Worm (Caenorhabditis elegans): Measurements from ENCODE around the gene F16B4.7.

F16B4.7 gene

DNA sequence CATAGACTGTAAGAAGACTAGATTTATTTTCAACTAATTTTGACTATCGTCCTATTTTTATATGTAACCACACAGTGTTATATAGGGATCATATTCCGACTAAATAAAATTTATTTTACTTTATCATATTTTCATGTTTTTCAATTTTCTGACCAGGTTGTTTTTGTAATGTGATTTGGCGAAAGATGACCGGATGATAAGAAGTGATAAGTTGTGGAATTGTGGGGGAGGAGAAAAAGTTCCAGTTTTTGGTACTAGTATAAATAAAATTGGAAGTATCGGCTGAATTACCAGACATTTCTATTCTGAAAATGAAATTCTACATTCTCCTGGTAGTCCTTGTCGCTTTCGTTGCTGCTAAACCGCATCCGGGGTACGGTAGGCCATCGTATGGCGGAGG, at the start of gene F16B4.7:
Gene F16B4.7, plus strand, starts transcription at position 301 of the 400 bp plus-strand sequence.
- TF ChIP-seq W03F9.2 (tag; optimal IDR thresholded peaks at IDR 0.05) (no peak), dao-5 (tag; optimal IDR thresholded peaks at IDR 0.05) (no peak), him-1 (tag; optimal IDR thresholded peaks at IDR 0.05) (no peak)

DNA sequence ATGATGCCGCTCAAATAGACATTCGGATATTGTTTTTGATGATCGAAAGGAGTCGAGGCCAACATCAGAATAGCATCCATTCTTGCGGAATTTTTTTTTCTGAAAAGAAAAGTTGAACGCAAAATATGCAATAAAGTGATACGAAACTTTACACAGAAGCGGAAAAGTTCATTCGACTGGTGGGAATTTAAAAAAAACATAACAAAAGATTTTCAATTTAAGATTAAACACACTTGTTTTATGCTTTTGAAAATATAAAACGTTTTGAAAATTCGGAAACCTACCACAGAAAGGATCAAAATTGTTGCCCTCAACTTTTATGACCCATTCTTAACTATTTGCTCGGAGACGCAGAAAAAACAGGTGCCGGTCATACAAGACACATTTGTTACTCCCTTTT, 48.5 kb upstream of the F16B4.7 start, which contains the start of gene K02H11.9:
Gene K02H11.9, minus strand, starts transcription at position 101 of the 400 bp plus-strand sequence.
- TF ChIP-seq him-1 (tag; optimal IDR thresholded peaks at IDR 0.05) (no peak), dao-5 (tag; optimal IDR thresholded peaks at IDR 0.05) (no peak), W03F9.2 (tag; optimal IDR thresholded peaks at IDR 0.05) (no peak)

DNA sequence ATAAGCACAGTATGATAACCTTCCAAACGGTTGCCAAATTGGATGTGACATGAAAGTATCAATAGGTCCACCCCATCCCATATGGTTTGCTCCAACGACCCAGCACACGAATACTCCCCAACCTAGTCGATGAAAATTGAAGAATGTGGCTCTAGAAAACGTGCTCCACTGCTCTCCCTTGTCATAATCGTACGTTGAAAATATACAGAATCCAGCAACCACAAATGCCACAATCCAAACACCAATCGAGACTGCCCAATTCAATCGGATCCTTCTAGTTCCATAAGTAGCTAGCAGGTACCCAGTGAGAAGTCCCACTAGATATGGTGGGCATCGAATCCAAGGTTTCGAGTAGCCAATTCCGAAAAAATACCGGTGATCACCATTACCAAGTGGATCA, 46.7 kb upstream of the F16B4.7 start:
- TF ChIP-seq W03F9.2 (tag; optimal IDR thresholded peaks at IDR 0.05) (no peak), him-1 (tag; optimal IDR thresholded peaks at IDR 0.05) (no peak), dao-5 (tag; optimal IDR thresholded peaks at IDR 0.05) (no peak)

DNA sequence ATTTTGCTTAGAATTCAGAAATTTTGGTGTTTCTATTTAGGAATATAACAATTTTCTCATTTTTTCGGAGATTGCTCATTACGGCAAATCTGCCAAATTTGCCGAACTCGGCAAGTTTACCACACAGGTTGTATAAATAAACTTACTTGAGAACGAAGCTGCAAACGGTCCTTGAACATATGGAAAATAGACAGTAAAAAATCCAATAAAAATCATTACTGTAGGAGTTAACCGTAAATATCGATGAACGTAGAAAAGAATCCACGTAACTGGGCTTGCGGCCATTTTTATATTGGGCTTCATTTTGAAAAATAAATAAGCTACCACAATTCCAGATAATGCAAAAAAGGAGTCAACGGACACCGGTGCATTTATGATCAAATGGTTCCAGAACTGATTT, 45.3 kb upstream of the F16B4.7 start:
- TF ChIP-seq W03F9.2 (tag; optimal IDR thresholded peaks at IDR 0.05): no peak
- no peak for TF ChIP-seq dao-5 (tag; optimal IDR thresholded peaks at IDR 0.05)
- TF ChIP-seq him-1 (tag; optimal IDR thresholded peaks at IDR 0.05): no peak

DNA sequence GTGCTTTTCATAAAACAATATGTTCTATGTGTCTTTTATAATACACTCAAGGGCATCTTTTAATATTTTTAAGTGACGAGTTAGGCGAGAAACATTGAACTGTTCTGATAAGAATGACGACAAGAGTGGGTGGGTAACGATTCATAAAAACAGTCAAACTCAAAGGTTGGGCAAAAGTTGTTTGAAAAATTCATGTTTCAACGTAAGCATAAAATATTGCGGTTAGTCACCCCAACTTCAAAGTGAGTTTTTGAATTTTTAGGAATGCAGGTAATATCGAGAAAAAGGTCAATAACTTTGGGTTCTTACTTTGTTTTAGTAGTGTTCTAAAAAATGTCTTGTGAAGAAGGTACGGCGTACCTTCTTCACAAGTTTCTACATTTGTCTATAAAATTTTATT, 43.7 kb upstream of the F16B4.7 start, which contains the start of gene oac-31:
Gene oac-31, minus strand, starts transcription at position 101 of the 400 bp plus-strand sequence.
- no peak for TF ChIP-seq dao-5 (tag; optimal IDR thresholded peaks at IDR 0.05)
- TF ChIP-seq W03F9.2 (tag; optimal IDR thresholded peaks at IDR 0.05): no peak
- no peak for TF ChIP-seq him-1 (tag; optimal IDR thresholded peaks at IDR 0.05)

DNA sequence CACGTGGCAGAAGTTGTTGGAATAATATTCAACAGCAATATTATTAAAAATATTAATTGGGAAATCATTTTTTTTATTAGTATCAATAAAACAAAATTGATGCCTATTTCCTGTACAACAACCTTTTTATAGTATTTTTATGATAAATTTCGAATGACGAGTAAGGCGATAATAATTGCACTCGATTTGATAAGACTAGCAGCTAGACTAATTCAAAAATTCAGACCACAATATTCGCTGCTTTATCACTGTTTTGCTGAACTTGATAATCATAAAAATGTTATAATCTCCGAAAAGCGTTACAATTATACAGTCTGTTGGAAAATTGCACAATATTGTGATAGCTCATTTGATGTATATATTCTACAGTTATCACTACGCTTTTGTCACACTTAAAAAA, 39.8 kb upstream of the F16B4.7 start, which contains the start of gene oac-32:
Gene oac-32, minus strand, starts transcription at position 90 of the 400 bp plus-strand sequence.
- TF ChIP-seq him-1 (tag; optimal IDR thresholded peaks at IDR 0.05): no peak
- no peak for TF ChIP-seq W03F9.2 (tag; optimal IDR thresholded peaks at IDR 0.05)
- TF ChIP-seq dao-5 (tag; optimal IDR thresholded peaks at IDR 0.05): no peak

DNA sequence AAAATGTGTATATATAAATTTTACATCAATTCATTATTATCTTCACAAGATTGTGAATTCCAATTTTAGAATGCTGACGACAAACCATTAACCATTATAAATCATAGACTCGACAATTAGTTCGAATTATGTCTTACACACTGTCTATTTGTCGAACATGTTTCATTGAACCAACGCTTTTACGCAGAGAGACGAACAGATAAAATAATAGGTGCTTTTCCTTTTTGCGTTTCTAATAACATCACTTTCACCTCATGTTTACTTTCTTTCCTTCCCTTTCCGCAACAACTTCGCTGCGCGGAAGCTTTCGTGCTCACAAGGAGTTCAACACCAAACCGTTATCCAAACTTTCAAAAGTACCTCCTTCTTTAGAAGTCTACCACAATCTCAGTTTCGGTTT, 37.7 kb upstream of the F16B4.7 start, which contains the start of gene F52F10.2:
Gene F52F10.2, plus strand, starts transcription at position 301 of the 400 bp plus-strand sequence.
- no peak for TF ChIP-seq him-1 (tag; optimal IDR thresholded peaks at IDR 0.05)
- TF ChIP-seq W03F9.2 (tag; optimal IDR thresholded peaks at IDR 0.05): no peak
- TF ChIP-seq dao-5 (tag; optimal IDR thresholded peaks at IDR 0.05): no peak

DNA sequence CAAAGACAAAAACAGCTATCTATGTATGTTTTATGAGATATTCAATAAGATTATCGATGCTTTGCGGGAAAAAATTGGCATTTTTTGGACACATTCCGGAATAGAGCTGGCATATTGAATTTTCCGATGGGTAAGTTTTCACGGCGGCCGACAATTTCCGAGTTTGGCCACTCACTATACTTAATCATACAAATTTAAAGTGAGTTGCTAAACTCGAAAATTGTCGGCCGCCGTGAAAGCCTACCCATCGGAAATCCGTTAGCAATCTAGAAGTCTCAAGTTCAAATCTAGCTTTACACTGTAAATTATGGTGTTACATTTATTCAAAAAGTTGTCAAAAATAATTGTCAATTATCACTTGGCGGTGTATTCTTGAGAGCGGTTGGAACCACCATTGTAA, 34.8 kb upstream of the F16B4.7 start:
- no peak for TF ChIP-seq dao-5 (tag; optimal IDR thresholded peaks at IDR 0.05)
- no peak for TF ChIP-seq W03F9.2 (tag; optimal IDR thresholded peaks at IDR 0.05)
- TF ChIP-seq him-1 (tag; optimal IDR thresholded peaks at IDR 0.05): no peak

DNA sequence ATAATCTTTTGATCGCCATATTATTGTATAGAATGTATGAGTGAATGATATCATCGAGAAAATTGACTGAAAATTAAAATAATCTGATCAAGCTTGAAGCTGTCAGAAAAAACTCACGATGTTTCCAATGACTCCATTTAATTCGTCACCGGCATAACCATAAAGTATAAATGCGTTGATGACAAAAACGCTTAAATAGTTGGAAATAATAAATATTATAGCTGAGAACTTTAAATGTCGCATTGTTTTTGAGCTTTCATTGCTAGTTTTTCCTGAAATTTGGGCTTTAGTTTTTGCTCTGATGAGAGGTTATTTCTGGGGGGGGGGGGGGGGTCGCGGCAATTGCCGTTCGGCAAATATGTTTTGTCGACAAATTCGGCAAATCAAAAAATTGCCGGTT, 34.4 kb upstream of the F16B4.7 start:
- no peak for TF ChIP-seq dao-5 (tag; optimal IDR thresholded peaks at IDR 0.05)
- no peak for TF ChIP-seq him-1 (tag; optimal IDR thresholded peaks at IDR 0.05)
- TF ChIP-seq W03F9.2 (tag; optimal IDR thresholded peaks at IDR 0.05): no peak

DNA sequence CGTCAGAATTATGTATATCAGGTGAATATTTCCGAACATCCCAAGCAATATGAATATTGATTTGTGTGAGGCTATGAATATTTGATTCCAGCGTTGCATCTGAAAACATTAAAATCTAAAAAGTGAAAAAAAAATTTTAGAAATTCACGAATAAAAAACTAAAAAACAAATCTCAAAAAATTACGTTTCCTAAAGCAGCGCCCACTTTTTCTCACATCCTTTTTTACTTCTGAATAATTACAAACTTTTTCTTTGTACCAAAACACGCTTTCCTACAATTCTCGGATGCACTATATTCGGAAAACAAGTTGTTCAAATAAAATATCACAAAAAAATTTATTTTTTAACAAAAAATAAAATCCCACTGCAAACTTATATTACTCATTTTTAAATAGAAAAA, 32.5 kb upstream of the F16B4.7 start, which contains the start of gene srsx-8:
Gene srsx-8, minus strand, starts transcription at position 101 of the 400 bp plus-strand sequence.
- TF ChIP-seq dao-5 (tag; optimal IDR thresholded peaks at IDR 0.05): no peak
- TF ChIP-seq W03F9.2 (tag; optimal IDR thresholded peaks at IDR 0.05): no peak
- no peak for TF ChIP-seq him-1 (tag; optimal IDR thresholded peaks at IDR 0.05)

DNA sequence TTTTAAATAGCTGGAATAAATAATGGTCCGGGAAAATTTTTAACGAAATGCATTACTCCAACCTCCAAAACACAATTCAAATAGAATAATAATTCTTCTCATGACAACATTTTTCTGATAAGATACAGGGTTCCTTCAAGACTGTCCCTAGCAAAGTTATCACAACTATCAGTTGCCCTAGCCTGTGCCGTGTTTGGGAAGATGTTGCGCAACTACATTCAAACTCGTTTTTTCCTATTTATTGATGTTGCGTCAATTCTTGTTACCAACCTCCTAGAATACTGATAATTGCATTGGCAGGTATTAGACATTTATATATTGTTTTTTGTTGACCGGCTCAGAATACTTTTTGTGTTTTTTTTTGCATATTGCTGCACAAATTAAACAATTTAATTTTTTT, 30.4 kb upstream of the F16B4.7 start:
- TF ChIP-seq dao-5 (tag; optimal IDR thresholded peaks at IDR 0.05) (no peak), him-1 (tag; optimal IDR thresholded peaks at IDR 0.05) (no peak), W03F9.2 (tag; optimal IDR thresholded peaks at IDR 0.05) (no peak)

DNA sequence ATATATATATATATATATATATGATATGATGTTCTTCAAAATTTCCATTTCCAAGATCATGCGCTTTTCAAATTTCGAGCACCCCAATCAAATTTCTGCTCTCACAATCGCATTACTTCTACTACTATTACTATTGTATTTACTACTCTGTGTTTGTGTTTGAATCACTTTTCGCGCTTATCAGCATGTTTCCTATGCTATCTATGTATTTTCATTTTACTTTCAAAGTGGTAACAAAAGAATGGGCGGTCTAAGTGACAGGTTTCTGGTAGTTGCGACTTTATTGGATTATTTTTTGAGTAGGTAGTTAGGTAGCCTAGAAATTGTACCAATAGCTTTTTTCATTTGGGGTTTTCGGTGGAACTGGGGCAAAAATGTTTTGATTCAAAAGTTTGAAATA, 27.4 kb upstream of the F16B4.7 start:
- no peak for TF ChIP-seq W03F9.2 (tag; optimal IDR thresholded peaks at IDR 0.05)
- TF ChIP-seq him-1 (tag; optimal IDR thresholded peaks at IDR 0.05): no peak
- TF ChIP-seq dao-5 (tag; optimal IDR thresholded peaks at IDR 0.05): no peak

DNA sequence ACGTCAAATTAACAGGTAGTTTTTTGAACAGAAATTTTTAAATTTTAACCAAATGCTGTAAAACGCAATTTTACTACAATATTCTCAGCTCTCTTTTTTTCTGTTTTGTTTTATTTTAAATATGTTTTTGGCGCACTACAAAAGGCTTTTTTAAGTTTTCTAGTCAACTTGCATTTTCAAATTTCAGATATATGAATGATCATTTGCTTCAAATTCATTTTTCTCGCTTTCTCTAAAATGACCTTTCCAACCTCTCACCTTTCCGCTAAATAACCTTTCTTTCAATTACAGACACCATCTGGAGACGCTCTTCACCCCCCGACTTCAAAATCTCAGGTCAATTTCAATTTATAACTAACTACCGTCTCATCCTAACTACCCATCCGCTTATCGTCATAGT, 18.7 kb upstream of the F16B4.7 start, which contains the start of gene cdc-25.2:
Gene cdc-25.2, plus strand, starts transcription at position 301 of the 400 bp plus-strand sequence.
- TF ChIP-seq dao-5 (tag; optimal IDR thresholded peaks at IDR 0.05) (no peak), W03F9.2 (tag; optimal IDR thresholded peaks at IDR 0.05) (no peak), him-1 (tag; optimal IDR thresholded peaks at IDR 0.05) (no peak)

DNA sequence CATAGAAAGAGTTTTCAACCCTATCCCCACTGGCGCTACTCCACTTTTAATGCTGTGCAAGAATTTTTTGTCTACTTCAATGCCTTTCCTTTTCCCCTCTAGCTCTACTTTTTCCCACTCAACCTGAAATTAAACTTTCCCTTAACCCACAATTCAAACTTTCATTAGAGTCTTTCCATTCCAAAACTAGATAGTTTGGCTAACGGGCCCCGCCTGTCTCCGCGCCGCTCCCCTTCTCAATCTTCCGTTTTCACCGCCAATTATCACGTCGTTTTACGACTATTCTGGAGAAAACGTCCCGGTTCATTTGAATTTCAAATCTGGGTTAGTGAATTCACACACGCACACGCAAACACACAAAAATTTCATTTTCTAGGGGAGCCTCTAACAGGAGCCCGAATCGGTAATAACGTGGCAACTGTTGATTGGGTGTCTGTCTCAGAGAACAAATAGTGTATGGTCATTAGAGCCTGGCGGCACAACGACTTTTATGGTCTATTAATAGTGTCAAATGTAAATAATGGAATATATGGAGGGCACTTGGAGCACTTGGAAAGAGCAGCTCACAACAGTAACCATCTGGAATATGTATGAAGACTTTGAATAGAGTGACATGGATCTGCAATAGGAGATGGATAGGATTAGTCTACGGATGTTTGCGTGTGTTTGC, 15.6 kb upstream of the F16B4.7 start:
- TF ChIP-seq W03F9.2 (tag; optimal IDR thresholded peaks at IDR 0.05) (no peak), him-1 (tag; optimal IDR thresholded peaks at IDR 0.05) (no peak), dao-5 (tag; optimal IDR thresholded peaks at IDR 0.05) (no peak)

DNA sequence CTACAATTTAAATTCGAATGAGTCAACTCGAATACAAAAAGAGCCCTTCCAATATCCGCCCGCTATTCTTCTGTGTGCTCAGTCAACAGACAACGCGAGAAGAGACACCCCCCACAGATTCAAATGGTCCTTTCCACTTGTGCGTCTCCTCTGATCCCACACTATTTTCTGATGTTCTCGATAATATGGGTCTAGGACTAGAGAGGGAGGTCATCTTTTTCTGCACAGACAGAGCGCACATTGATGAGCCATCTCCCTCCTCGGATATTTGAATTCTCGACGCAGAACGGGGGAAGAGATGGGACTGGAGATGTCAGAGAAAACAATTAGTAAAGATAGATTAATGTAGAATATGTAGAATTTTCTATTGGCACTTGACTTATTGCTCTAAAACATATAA, 14.8 kb upstream of the F16B4.7 start:
- TF ChIP-seq dao-5 (tag; optimal IDR thresholded peaks at IDR 0.05) (no peak), W03F9.2 (tag; optimal IDR thresholded peaks at IDR 0.05) (no peak), him-1 (tag; optimal IDR thresholded peaks at IDR 0.05) (no peak)
